Worm (Caenorhabditis elegans) whole organism, young adult: ENCODE measurements around the gene Y113G7B.15.

Experiments
- C06A6.2 ChIP-seq: fragments of 200-800 bp; sonication (Bioruptor generic); conservative IDR thresholded peaks from 2 replicates; pipeline ENCODE4 v1.3.6; 2022; ENCODE audit warnings: missing genetic modification characterization, missing compliant biosample characterization
- C17E4.6 ChIP-seq: fragments of 200-800 bp; sonication (Bioruptor generic); IDR thresholded peaks from 2 replicates; pipeline ENCODE4 v1.3.6; 2022; ENCODE audit warnings: missing genetic modification reagents, missing genetic modification characterization, missing compliant biosample characterization
- D2030.7 ChIP-seq: fragments of 200-800 bp; sonication (Bioruptor generic); IDR thresholded peaks from 2 replicates; pipeline ENCODE4 v1.3.6; 2022; ENCODE audit warnings: missing genetic modification reagents, missing genetic modification characterization, missing compliant biosample characterization
- F10E7.11 ChIP-seq: sonication (generic microtip); optimal IDR thresholded peaks from 2 replicates; lab custom pipeline; 2017; ENCODE audit warnings: mild to moderate bottlenecking, missing genetic modification characterization, moderate library complexity, missing compliant biosample characterization
- F23B12.7 ChIP-seq: sonication (generic microtip); optimal IDR thresholded peaks from 2 replicates; lab custom pipeline; 2017; ENCODE audit warnings: missing genetic modification characterization, mild to moderate bottlenecking, missing compliant biosample characterization, antibody characterized with exemption, moderate library complexity; ENCODE audit not compliant: insufficient read depth
- F33H1.4 ChIP-seq: fragments of 200-800 bp; sonication (Bioruptor generic); IDR thresholded peaks from 2 replicates; pipeline ENCODE4 v1.3.6; 2022; ENCODE audit warnings: missing genetic modification reagents, missing genetic modification characterization, missing compliant biosample characterization
- F37B4.10 ChIP-seq: fragments of 200-800 bp; sonication (Bioruptor generic); IDR thresholded peaks from 2 replicates; pipeline ENCODE4 v1.3.6; 2022; ENCODE audit warnings: missing genetic modification characterization, missing compliant biosample characterization
- F39B2.1 ChIP-seq: fragments of 200-800 bp; sonication (Bioruptor generic); IDR thresholded peaks from 2 replicates; pipeline ENCODE4 v1.3.6; 2022; ENCODE audit warnings: missing genetic modification reagents, missing genetic modification characterization, missing compliant biosample characterization
- K11D2.4 ChIP-seq: fragments of 200-800 bp; sonication (Bioruptor generic); IDR thresholded peaks from 2 replicates; pipeline ENCODE4 v1.3.6; 2022; ENCODE audit warnings: missing genetic modification reagents, missing genetic modification characterization, missing compliant biosample characterization
- K12H6.12 ChIP-seq: fragments of 200-800 bp; sonication (Bioruptor generic); optimal IDR thresholded peaks from 2 replicates; lab custom pipeline; 2018; ENCODE audit warnings: mild to moderate bottlenecking, missing genetic modification characterization, missing compliant biosample characterization
- T07F8.4 ChIP-seq: sonication (generic microtip); optimal IDR thresholded peaks from 2 replicates; lab custom pipeline; 2016; ENCODE audit warnings: mild to moderate bottlenecking, missing genetic modification characterization, moderate library complexity, missing compliant biosample characterization
- Y56A3A.18 ChIP-seq: fragments of 200-800 bp; sonication (Bioruptor generic); IDR thresholded peaks from 2 replicates; pipeline ENCODE4 v1.3.6; 2022; ENCODE audit warnings: missing genetic modification reagents, missing genetic modification characterization, missing compliant biosample characterization
- Y67H2A.10 ChIP-seq: fragments of 200-800 bp; sonication (Bioruptor generic); conservative IDR thresholded peaks from 2 replicates; pipeline ENCODE4 v1.3.6; 2022; ENCODE audit warnings: missing genetic modification reagents, missing genetic modification characterization, missing compliant biosample characterization
- Y95B8A.8 ChIP-seq: fragments of 200-800 bp; sonication (Bioruptor generic); IDR thresholded peaks from 2 replicates; pipeline ENCODE4 v1.3.6; 2022; ENCODE audit warnings: missing genetic modification reagents, missing genetic modification characterization, missing compliant biosample characterization
- akir-1 ChIP-seq: fragments of 200-800 bp; sonication (Bioruptor generic); optimal IDR thresholded peaks from 2 replicates; lab custom pipeline; 2018; ENCODE audit warnings: mild to moderate bottlenecking, missing genetic modification characterization, moderate library complexity, missing compliant biosample characterization
- aptf-2 ChIP-seq: fragments of 200-800 bp; sonication (Bioruptor generic); conservative IDR thresholded peaks from 2 replicates; pipeline ENCODE4 v1.3.6; 2022; ENCODE audit warnings: missing genetic modification reagents, missing genetic modification characterization, missing compliant biosample characterization
- aptf-3 ChIP-seq: fragments of 200-800 bp; sonication (Bioruptor generic); IDR thresholded peaks from 2 replicates; pipeline ENCODE4 v1.3.6; 2022; ENCODE audit warnings: missing genetic modification characterization, missing compliant biosample characterization
- atf-7 ChIP-seq: sonication (generic microtip); optimal IDR thresholded peaks from 2 replicates; lab custom pipeline; 2017; ENCODE audit warnings: mild to moderate bottlenecking, missing genetic modification characterization, missing compliant biosample characterization
- attf-5 ChIP-seq: fragments of 200-800 bp; sonication (Bioruptor generic); optimal IDR thresholded peaks from 2 replicates; lab custom pipeline; 2018; ENCODE audit warnings: mild to moderate bottlenecking, missing genetic modification characterization, missing compliant biosample characterization
- bed-1 ChIP-seq: fragments of 200-800 bp; sonication (Bioruptor generic); IDR thresholded peaks from 2 replicates; pipeline ENCODE4 v1.3.6; 2022; ENCODE audit warnings: missing genetic modification reagents, missing genetic modification characterization, missing compliant biosample characterization
- bed-2 ChIP-seq: fragments of 200-800 bp; sonication (Bioruptor generic); IDR thresholded peaks from 2 replicates; pipeline ENCODE4 v1.3.6; 2022; ENCODE audit warnings: missing genetic modification reagents, missing genetic modification characterization, missing compliant biosample characterization
- ceh-79 ChIP-seq: sonication (generic microtip); optimal IDR thresholded peaks from 2 replicates; lab custom pipeline; 2017; ENCODE audit warnings: mild to moderate bottlenecking, missing genetic modification characterization, missing compliant biosample characterization
- chd-7 ChIP-seq: sonication (generic microtip); optimal IDR thresholded peaks from 2 replicates; lab custom pipeline; 2016; ENCODE audit warnings: mild to moderate bottlenecking, missing genetic modification characterization, moderate library complexity, missing compliant biosample characterization
- dox-1 ChIP-seq: fragments of 200-800 bp; sonication (Bioruptor generic); IDR thresholded peaks from 2 replicates; pipeline ENCODE4 v1.3.6; 2022; ENCODE audit warnings: missing genetic modification reagents, missing genetic modification characterization, missing compliant biosample characterization
- efl-1 ChIP-seq: fragments of 150-350 bp; optimal IDR thresholded peaks from 2 replicates; lab custom pipeline; 2014; ENCODE audit warnings: missing biosample characterization, missing genetic modification reagents, missing genetic modification characterization
- ekl-4 ChIP-seq: fragments of 200-800 bp; sonication (Bioruptor generic); IDR thresholded peaks from 2 replicates; pipeline ENCODE4 v1.3.6; 2022; ENCODE audit warnings: missing genetic modification reagents, missing genetic modification characterization, missing compliant biosample characterization
- gei-17 ChIP-seq: fragments of 200-800 bp; sonication (Bioruptor generic); optimal IDR thresholded peaks from 2 replicates; lab custom pipeline; 2018; ENCODE audit warnings: mild to moderate bottlenecking, missing genetic modification characterization, missing compliant biosample characterization
- hlh-12 ChIP-seq: sonication (generic microtip); optimal IDR thresholded peaks from 2 replicates; lab custom pipeline; 2016; ENCODE audit warnings: missing genetic modification characterization, missing compliant biosample characterization
- hlh-26 ChIP-seq: fragments of 200-800 bp; sonication (Bioruptor generic); conservative IDR thresholded peaks from 2 replicates; pipeline ENCODE4 v1.3.6; 2022; ENCODE audit warnings: missing genetic modification reagents, missing genetic modification characterization, missing compliant biosample characterization
- lag-1 ChIP-seq: fragments of 200-800 bp; sonication (Bioruptor generic); IDR thresholded peaks from 2 replicates; pipeline ENCODE4 v1.3.6; 2022; ENCODE audit warnings: missing genetic modification reagents, missing genetic modification characterization, missing compliant biosample characterization
- let-607 ChIP-seq, 2 experiments: fragments of 200-800 bp in 1 of 2; sonication (Bioruptor generic) in 1 of 2; sonication (generic microtip) in 1 of 2; optimal IDR thresholded peaks; 2 replicates each; lab custom pipeline; 2016 to 2018; ENCODE audit warnings: mild to moderate bottlenecking in 2 of 2, missing compliant biosample characterization in 2 of 2, missing genetic modification characterization in 2 of 2, moderate library complexity in 2 of 2, missing genotype in 1 of 2
- lin-26 ChIP-seq: fragments of 200-800 bp; sonication (Bioruptor generic); IDR thresholded peaks from 2 replicates; pipeline ENCODE4 v1.3.6; 2022; ENCODE audit warnings: missing genetic modification reagents, missing genetic modification characterization, missing compliant biosample characterization
- lin-35 ChIP-seq, 3 experiments: fragments of 150-350 bp in 2 of 3; sonication (generic microtip) in 1 of 3; optimal IDR thresholded peaks; 2 replicates each; lab custom pipeline; 2014 to 2018; ENCODE audit warnings: missing biosample characterization in 3 of 3, missing genetic modification characterization in 3 of 3, missing genetic modification reagents in 3 of 3
- lin-54 ChIP-seq: fragments of 200-800 bp; sonication (Bioruptor generic); optimal IDR thresholded peaks from 2 replicates; lab custom pipeline; 2018; ENCODE audit warnings: mild to moderate bottlenecking, missing genetic modification characterization, missing compliant biosample characterization
- lsl-1 ChIP-seq: fragments of 200-800 bp; sonication (Bioruptor generic); optimal IDR thresholded peaks from 2 replicates; lab custom pipeline; 2018; ENCODE audit warnings: mild to moderate bottlenecking, missing genetic modification characterization, moderate library complexity, missing compliant biosample characterization
- madf-3 ChIP-seq: fragments of 200-800 bp; sonication (Bioruptor generic); IDR thresholded peaks from 2 replicates; pipeline ENCODE4 v1.3.6; 2022; ENCODE audit warnings: missing genetic modification reagents, missing genetic modification characterization, missing compliant biosample characterization
- nfya-2 ChIP-seq: fragments of 200-800 bp; sonication (Bioruptor generic); IDR thresholded peaks from 2 replicates; pipeline ENCODE4 v1.3.6; 2022; ENCODE audit warnings: missing genetic modification reagents, missing genetic modification characterization, missing compliant biosample characterization
- pbrm-1 ChIP-seq: fragments of 200-800 bp; sonication (Bioruptor generic); IDR thresholded peaks from 2 replicates; pipeline ENCODE4 v1.3.6; 2022; ENCODE audit warnings: missing genetic modification reagents, missing genetic modification characterization, missing compliant biosample characterization
- rec-8 ChIP-seq, 2 experiments: sonication (generic microtip); optimal IDR thresholded peaks; 2 replicates each; lab custom pipeline; 2016; ENCODE audit warnings: mild to moderate bottlenecking in 2 of 2, missing genetic modification characterization in 2 of 2, missing genetic modification reagents in 2 of 2, missing genotype in 2 of 2, missing biosample characterization in 1 of 2, missing compliant biosample characterization in 1 of 2, moderate library complexity in 1 of 2
- rpc-1 ChIP-seq, 2 experiments: fragments of 150-350 bp in 1 of 2; sonication (generic microtip) in 1 of 2; optimal IDR thresholded peaks; 2 replicates each; lab custom pipeline; 2014 to 2018; ENCODE audit warnings: missing biosample characterization in 1 of 2, missing genetic modification characterization in 1 of 2, missing genetic modification reagents in 1 of 2, missing genotype in 1 of 2
- snpc-1.3 ChIP-seq: sonication (generic microtip); optimal IDR thresholded peaks from 2 replicates; lab custom pipeline; 2017; ENCODE audit warnings: missing genetic modification characterization, mild to moderate bottlenecking, missing compliant biosample characterization, antibody characterized with exemption, moderate library complexity, missing genotype, missing genetic modification reagents; ENCODE audit not compliant: insufficient read depth
- tlf-1 ChIP-seq: fragments of 200-800 bp; sonication (Bioruptor generic); optimal IDR thresholded peaks from 2 replicates; lab custom pipeline; 2018; ENCODE audit warnings: mild to moderate bottlenecking, missing genetic modification characterization, missing compliant biosample characterization
- ztf-18 ChIP-seq: sonication (generic microtip); optimal IDR thresholded peaks from 2 replicates; lab custom pipeline; 2016; ENCODE audit warnings: missing genotype, mild to moderate bottlenecking, missing genetic modification characterization, missing compliant biosample characterization
- ztf-22 ChIP-seq: fragments of 200-800 bp; sonication (Bioruptor generic); optimal IDR thresholded peaks from 2 replicates; lab custom pipeline; 2018; ENCODE audit warnings: mild to moderate bottlenecking, missing genetic modification characterization, moderate library complexity, missing compliant biosample characterization
- ztf-25 ChIP-seq: fragments of 200-800 bp; sonication (Bioruptor generic); IDR thresholded peaks from 2 replicates; pipeline ENCODE4 v1.3.6; 2022; ENCODE audit warnings: missing genetic modification reagents, missing genetic modification characterization, missing compliant biosample characterization
- ztf-26 ChIP-seq: sonication (generic microtip); optimal IDR thresholded peaks from 2 replicates; lab custom pipeline; 2017; ENCODE audit warnings: missing genetic modification characterization, missing compliant biosample characterization
- ztf-3 ChIP-seq: fragments of 200-800 bp; sonication (Bioruptor generic); optimal IDR thresholded peaks from 2 replicates; lab custom pipeline; 2018; ENCODE audit warnings: mild to moderate bottlenecking, missing genetic modification characterization, missing compliant biosample characterization
- ztf-6 ChIP-seq: fragments of 200-800 bp; sonication (Bioruptor generic); IDR thresholded peaks from 2 replicates; pipeline ENCODE4 v1.3.6; 2022; ENCODE audit warnings: missing genetic modification reagents, missing genetic modification characterization, missing compliant biosample characterization

Y113G7B.15 gene

ce11 chrV:20269661-20270137, 36.1 kb upstream of the Y113G7B.15 start, which contains the start of the genes prmt-1 and cdkr-3:
TSS of gene prmt-1 (minus strand) at chrV:20269711.
TSS of gene cdkr-3 (plus strand) at chrV:20270107.
- no peak for TF ChIP-seq ztf-18 (tag; lab: Kevin White, UChicago)
- no peak for TF ChIP-seq atf-7
- no peak for TF ChIP-seq attf-5 (GFP tag; lab: Kevin White, UChicago)
- TF ChIP-seq Y56A3A.18 (GFP tag; lab: Robert Waterston, UW): no peak
- TF ChIP-seq Y67H2A.10 (GFP tag; lab: Robert Waterston, UW): no peak
- peak; percentile 77 for TF ChIP-seq F23B12.7
- no peak for TF ChIP-seq ztf-3 (GFP tag; lab: Kevin White, UChicago)
- no peak for TF ChIP-seq lag-1 (GFP tag; lab: Robert Waterston, UW)
- peak; percentile 83 for TF ChIP-seq F33H1.4 (GFP tag; lab: Robert Waterston, UW)
- TF ChIP-seq efl-1 (GFP tag; lab: Kevin White, UChicago): peak; percentile 21
- no peak for TF ChIP-seq ceh-79
- no peak for TF ChIP-seq aptf-3
- TF ChIP-seq C17E4.6 (GFP tag; lab: Robert Waterston, UW): no peak
- TF ChIP-seq F37B4.10 (GFP tag; lab: Robert Waterston, UW): no peak
- no peak for TF ChIP-seq F39B2.1
- TF ChIP-seq bed-2 (GFP tag; lab: Robert Waterston, UW): no peak
- no peak for TF ChIP-seq aptf-2 (GFP tag; lab: Robert Waterston, UW)
- no peak for TF ChIP-seq lin-26
- no peak for TF ChIP-seq hlh-12
- no peak for TF ChIP-seq madf-3
- no peak for TF ChIP-seq lin-35 (GFP tag; optimal IDR thresholded peaks at IDR 0.05; lab: Kevin White, UChicago)
- TF ChIP-seq ekl-4: no peak
- no peak for TF ChIP-seq K12H6.12 (tag; lab: Kevin White, UChicago)
- TF ChIP-seq bed-1 (GFP tag; lab: Robert Waterston, UW): no peak
- TF ChIP-seq dox-1 (GFP tag; lab: Robert Waterston, UW): peak; percentile 36; the same call in 1 of the 2 replicates
- TF ChIP-seq T07F8.4: no peak
- no peak for TF ChIP-seq akir-1 (GFP tag; lab: Kevin White, UChicago)
- no peak for TF ChIP-seq tlf-1 (GFP tag; lab: Kevin White, UChicago)
- no peak for TF ChIP-seq K11D2.4
- TF ChIP-seq lin-54 (GFP tag; lab: Kevin White, UChicago): peak; percentile 19
- no peak for TF ChIP-seq ztf-22
- peak; percentile 12; the same call in 1 of the 2 replicates for TF ChIP-seq D2030.7 (GFP tag; lab: Robert Waterston, UW)
- TF ChIP-seq ztf-25 (GFP tag; lab: Robert Waterston, UW): no peak
- no peak for TF ChIP-seq C06A6.2 (GFP tag; lab: Robert Waterston, UW)
- TF ChIP-seq F10E7.11 (tag; lab: Kevin White, UChicago): no peak
- TF ChIP-seq hlh-26 (GFP tag; lab: Robert Waterston, UW): no peak
- no peak for TF ChIP-seq ztf-6 (GFP tag; lab: Robert Waterston, UW)
- no peak for TF ChIP-seq rec-8 (tag; optimal IDR thresholded peaks at IDR 0.05; lab: Kevin White, UChicago)
- no peak for TF ChIP-seq gei-17 (GFP tag; lab: Kevin White, UChicago)
- TF ChIP-seq nfya-2 (GFP tag; lab: Robert Waterston, UW): no peak
- TF ChIP-seq ztf-26 (tag; lab: Kevin White, UChicago): no peak
- no peak for TF ChIP-seq pbrm-1
- no peak for TF ChIP-seq rpc-1 (optimal IDR thresholded peaks at IDR 0.05; lab: Kevin White, UChicago)
- TF ChIP-seq rpc-1 (tag; optimal IDR thresholded peaks at IDR 0.05; lab: Kevin White, UChicago): no peak
- peak in 1 of 2 experiments; percentile 79 for TF ChIP-seq let-607 (tag; optimal IDR thresholded peaks at IDR 0.05; lab: Kevin White, UChicago)
- peak; percentile 15 for TF ChIP-seq snpc-1.3
- TF ChIP-seq lsl-1: peak; percentile 8
- TF ChIP-seq Y95B8A.8: no peak
- TF ChIP-seq chd-7 (tag; lab: Kevin White, UChicago): no peak
